Worm (Caenorhabditis elegans) whole organism, L2 larva: ENCODE data around the gene F14F7.4.

ENCODE experiments used
- lin-13 ChIP-seq: fragments of 150-350 bp; optimal IDR thresholded peaks from 2 replicates; lab custom pipeline; 2014; ENCODE audit warnings: missing biosample characterization, missing genetic modification reagents, missing genetic modification characterization
- nhr-12 ChIP-seq: fragments of 150-350 bp; optimal IDR thresholded peaks from 2 replicates; lab custom pipeline; 2014; ENCODE audit warnings: missing biosample characterization, missing genetic modification characterization
- ztf-1 ChIP-seq: fragments of 200-800 bp; sonication (Bioruptor generic); conservative IDR thresholded peaks from 2 replicates; pipeline ENCODE4 v1.3.6; 2022; ENCODE audit warnings: missing genetic modification characterization, missing compliant biosample characterization

DNA sequence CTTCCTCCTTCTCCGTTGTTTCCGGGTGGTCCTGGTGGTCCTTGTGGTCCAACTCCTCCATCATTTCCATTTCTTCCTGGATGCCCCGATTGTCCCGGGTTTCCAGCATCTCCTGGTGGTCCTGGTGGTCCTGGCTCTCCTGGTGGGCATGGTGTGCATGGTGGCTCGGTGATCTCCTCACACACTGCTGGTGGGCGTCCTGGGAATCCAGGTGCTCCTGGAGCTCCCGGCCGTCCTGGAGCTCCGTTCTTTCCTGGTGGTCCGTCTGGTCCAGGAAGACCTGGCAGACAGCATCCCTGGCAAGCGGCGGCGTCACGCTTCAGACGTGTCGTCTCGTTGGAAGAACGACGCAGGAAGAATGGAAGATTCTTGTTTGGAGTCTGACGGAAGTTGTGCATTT lies 36.5 kb downstream of the F14F7.4 start:
- TF ChIP-seq nhr-12, result no peak
- TF ChIP-seq ztf-1 (GFP tag; lab: Robert Waterston, UW), result no peak
- no peak for TF ChIP-seq lin-13 (GFP tag; lab: Kevin White, UChicago)
